Worm (Caenorhabditis elegans) whole organism, L4 larva: Measurements from ENCODE around the gene F42A6.2.

Experiments used
- D1046.2 ChIP-seq: fragments of 200-800 bp; sonication (Bioruptor generic); IDR thresholded peaks from 2 replicates; pipeline ENCODE4 v1.3.6; 2022; ENCODE audit warnings: missing genetic modification characterization, missing compliant biosample characterization
- F44E2.7 ChIP-seq: fragments of 200-800 bp; sonication (Bioruptor generic); IDR thresholded peaks from 2 replicates; pipeline ENCODE4 v2.1.2; 2022; ENCODE audit warnings: missing genetic modification characterization, missing compliant biosample characterization
- R02D3.7 ChIP-seq: fragments of 150-350 bp; sonication (generic microtip); optimal IDR thresholded peaks from 3 replicates; lab custom pipeline; 2014; ENCODE audit warnings: missing biosample characterization, missing genetic modification characterization
- Y75B8A.6 ChIP-seq: fragments of 200-800 bp; sonication (Bioruptor generic); IDR thresholded peaks from 2 replicates; pipeline ENCODE4 v1.3.6; 2022; ENCODE audit warnings: missing genetic modification reagents, missing genetic modification characterization, missing compliant biosample characterization
- aha-1 ChIP-seq: fragments of 150-350 bp; peaks from one replicate; lab custom pipeline; 2014; ENCODE audit warnings: missing biosample characterization, missing genetic modification characterization
- attf-4 ChIP-seq: sonication (generic microtip); optimal IDR thresholded peaks from 3 replicates; lab custom pipeline; 2017; ENCODE audit warnings: missing biosample characterization, missing genetic modification characterization
- ceh-28 ChIP-seq: fragments of 150-350 bp; optimal IDR thresholded peaks from 2 replicates; lab custom pipeline; 2014; ENCODE audit warnings: missing biosample characterization, missing genetic modification reagents, missing genetic modification characterization
- ceh-44 ChIP-seq: fragments of 200-800 bp; sonication (Bioruptor generic); IDR thresholded peaks from 2 replicates; pipeline ENCODE4 v1.3.6; 2022; ENCODE audit warnings: missing genetic modification reagents, missing genetic modification characterization, missing compliant biosample characterization
- ceh-82 ChIP-seq: sonication (generic microtip); optimal IDR thresholded peaks from 2 replicates; lab custom pipeline; 2017; ENCODE audit warnings: missing biosample characterization, missing genetic modification characterization
- ctbp-1 ChIP-seq: fragments of 200-800 bp; sonication (Bioruptor generic); IDR thresholded peaks from 2 replicates; pipeline ENCODE4 v1.3.6; 2022; ENCODE audit warnings: missing genetic modification reagents, missing genetic modification characterization, missing compliant biosample characterization
- daf-12 ChIP-seq: fragments of 150-350 bp; optimal IDR thresholded peaks from 2 replicates; lab custom pipeline; 2014; ENCODE audit warnings: missing biosample characterization, missing genetic modification reagents, missing genetic modification characterization
- daf-16 ChIP-seq, 3 experiments: sonication (generic microtip); optimal IDR thresholded peaks; 2 replicates each; lab custom pipeline; 2016 to 2017; ENCODE audit warnings: missing genetic modification characterization in 3 of 3, missing genetic modification reagents in 3 of 3, mild to moderate bottlenecking in 2 of 3, missing compliant biosample characterization in 2 of 3, missing biosample characterization in 1 of 3, moderate library complexity in 1 of 3
- daf-8 ChIP-seq: fragments of 200-800 bp; sonication (Bioruptor generic); IDR thresholded peaks from 2 replicates; pipeline ENCODE4 v1.3.6; 2022; ENCODE audit warnings: missing genetic modification characterization, missing compliant biosample characterization
- dpl-1 ChIP-seq: fragments of 150-350 bp; optimal IDR thresholded peaks from 2 replicates; lab custom pipeline; 2014; ENCODE audit warnings: missing biosample characterization, missing genetic modification reagents, missing genetic modification characterization
- duxl-1 ChIP-seq: sonication (generic microtip); optimal IDR thresholded peaks from 2 replicates; lab custom pipeline; 2016; ENCODE audit warnings: mild to moderate bottlenecking, missing genetic modification characterization, moderate library complexity, missing compliant biosample characterization; ENCODE audit not compliant: poor library complexity
- dve-1 ChIP-seq: sonication (generic microtip); optimal IDR thresholded peaks from 2 replicates; lab custom pipeline; 2017; ENCODE audit warnings: antibody characterized with exemption, mild to moderate bottlenecking, missing genetic modification characterization, missing compliant biosample characterization; ENCODE audit not compliant: insufficient read depth
- egl-43 ChIP-seq: fragments of 200-800 bp; sonication (Bioruptor generic); IDR thresholded peaks from 2 replicates; pipeline ENCODE4 v1.3.6; 2022; ENCODE audit warnings: missing genetic modification reagents, missing genetic modification characterization, missing compliant biosample characterization
- gei-8 ChIP-seq: fragments of 200-800 bp; sonication (Bioruptor generic); optimal IDR thresholded peaks from 2 replicates; lab custom pipeline; 2018; ENCODE audit warnings: mild to moderate bottlenecking, missing genetic modification characterization, missing compliant biosample characterization
- hmg-1.1 ChIP-seq: fragments of 200-800 bp; sonication (Bioruptor generic); IDR thresholded peaks from 2 replicates; pipeline ENCODE4 v1.3.6; 2022; ENCODE audit warnings: missing genetic modification reagents, missing genetic modification characterization, missing compliant biosample characterization
- lim-7 ChIP-seq: fragments of 200-800 bp; sonication (Bioruptor generic); IDR thresholded peaks from 2 replicates; pipeline ENCODE4 v1.3.6; 2022; ENCODE audit warnings: missing genetic modification characterization, missing compliant biosample characterization
- lin-1 ChIP-seq: fragments of 200-800 bp; sonication (Bioruptor generic); IDR thresholded peaks from 2 replicates; pipeline ENCODE4 v1.3.6; 2022; ENCODE audit warnings: missing genetic modification reagents, missing genetic modification characterization, missing compliant biosample characterization
- lin-38 ChIP-seq: fragments of 200-800 bp; sonication (Bioruptor generic); IDR thresholded peaks from 2 replicates; pipeline ENCODE4 v1.3.6; 2022; ENCODE audit warnings: missing genetic modification reagents, missing genetic modification characterization, missing compliant biosample characterization
- lin-39 ChIP-seq: fragments of 150-350 bp; optimal IDR thresholded peaks from 2 replicates; lab custom pipeline; 2014; ENCODE audit warnings: missing biosample characterization, missing genetic modification reagents, missing genetic modification characterization
- lir-3 ChIP-seq: sonication (generic microtip); optimal IDR thresholded peaks from 2 replicates; lab custom pipeline; 2016; ENCODE audit warnings: mild to moderate bottlenecking, missing genetic modification characterization, missing compliant biosample characterization
- lsy-2 ChIP-seq, 2 experiments: fragments of 150-350 bp in 1 of 2; sonication (generic microtip) in 1 of 2; optimal IDR thresholded peaks; 2 replicates each; lab custom pipeline; 2014 to 2017; ENCODE audit warnings: missing biosample characterization in 2 of 2, missing genetic modification characterization in 2 of 2
- madf-9 ChIP-seq: fragments of 200-800 bp; sonication (Bioruptor generic); conservative IDR thresholded peaks from 2 replicates; pipeline ENCODE4 v1.3.6; 2022; ENCODE audit warnings: missing genetic modification reagents, missing genetic modification characterization, missing compliant biosample characterization
- mes-2 ChIP-seq: sonication (generic microtip); optimal IDR thresholded peaks from 2 replicates; lab custom pipeline; 2016; ENCODE audit warnings: missing genotype, mild to moderate bottlenecking, missing genetic modification characterization, missing compliant biosample characterization; ENCODE audit not compliant: poor library complexity, severe bottlenecking
- mxl-2 ChIP-seq: fragments of 200-800 bp; sonication (Bioruptor generic); conservative IDR thresholded peaks from 2 replicates; pipeline ENCODE4 v1.3.6; 2022; ENCODE audit warnings: missing genetic modification reagents, missing genetic modification characterization, missing compliant biosample characterization
- nhr-28 ChIP-seq: fragments of 150-350 bp; optimal IDR thresholded peaks from 2 replicates; lab custom pipeline; 2014; ENCODE audit warnings: missing biosample characterization, missing genetic modification characterization
- nhr-41 ChIP-seq: fragments of 200-800 bp; sonication (Bioruptor generic); IDR thresholded peaks from 2 replicates; pipeline ENCODE4 v1.3.6; 2022; ENCODE audit warnings: missing genetic modification reagents, missing genetic modification characterization, missing compliant biosample characterization
- nhr-48 ChIP-seq: sonication (generic microtip); optimal IDR thresholded peaks from 2 replicates; lab custom pipeline; 2016; ENCODE audit warnings: mild to moderate bottlenecking, missing genetic modification characterization, missing compliant biosample characterization
- pqm-1 ChIP-seq: sonication (generic microtip); optimal IDR thresholded peaks from 2 replicates; lab custom pipeline; 2017; ENCODE audit warnings: missing biosample characterization, missing genetic modification characterization
- set-16 ChIP-seq: fragments of 200-800 bp; sonication (Bioruptor generic); IDR thresholded peaks from 2 replicates; pipeline ENCODE4 v1.3.6; 2022; ENCODE audit warnings: missing genetic modification reagents, missing genetic modification characterization, missing compliant biosample characterization
- skn-1 ChIP-seq: fragments of 150-350 bp; optimal IDR thresholded peaks from 2 replicates; lab custom pipeline; 2014; ENCODE audit warnings: missing biosample characterization, missing genetic modification characterization
- snpc-1.2 ChIP-seq: fragments of 200-800 bp; sonication (Bioruptor generic); IDR thresholded peaks from 2 replicates; pipeline ENCODE4 v1.3.6; 2022; ENCODE audit warnings: missing genetic modification reagents, missing genetic modification characterization, missing compliant biosample characterization
- spr-1 ChIP-seq: sonication (generic microtip); optimal IDR thresholded peaks from 2 replicates; lab custom pipeline; 2016; ENCODE audit warnings: mild to moderate bottlenecking, missing genetic modification characterization, missing compliant biosample characterization
- tag-97 ChIP-seq: fragments of 200-800 bp; sonication (Bioruptor generic); IDR thresholded peaks from 2 replicates; pipeline ENCODE4 v1.3.6; 2022; ENCODE audit warnings: missing genetic modification characterization, missing compliant biosample characterization
- tra-1 ChIP-seq: fragments of 200-800 bp; sonication (Bioruptor generic); IDR thresholded peaks from 2 replicates; pipeline ENCODE4 v1.3.6; 2022; ENCODE audit warnings: missing genetic modification reagents, missing genetic modification characterization, missing compliant biosample characterization

Gene F42A6.2

ce11 chrIV:3352019-3352418, 10.7 kb downstream of the F42A6.2 start:
- TF ChIP-seq madf-9 (no peak), ceh-44 (GFP tag; lab: Robert Waterston, UW) (no peak), duxl-1 (tag; lab: Kevin White, UChicago) (no peak), lin-1 (GFP tag; lab: Robert Waterston, UW) (no peak), dve-1 (tag; lab: Kevin White, UChicago) (no peak), R02D3.7 (no peak), F44E2.7 (GFP tag; lab: Robert Waterston, UW) (no peak), hmg-1.1 (no peak), tag-97 (GFP tag; lab: Robert Waterston, UW) (no peak), nhr-48 (tag; lab: Kevin White, UChicago) (no peak), lsy-2 (tag; optimal IDR thresholded peaks at IDR 0.05; lab: Kevin White, UChicago) (no peak), lir-3 (no peak), mxl-2 (GFP tag; lab: Robert Waterston, UW) (no peak), ceh-82 (tag; lab: Kevin White, UChicago) (no peak), lin-38 (no peak), nhr-28 (tag; lab: Kevin White, UChicago) (no peak), lin-39 (tag; lab: Kevin White, UChicago) (no peak), ctbp-1 (no peak), D1046.2 (GFP tag; lab: Robert Waterston, UW) (no peak)

ce11 chrIV:3354757-3355156, 13.5 kb downstream of the F42A6.2 start, which contains the start of gene F42A6.1:
TSS of gene F42A6.1 (plus strand) at chrIV:3355057.
- TF ChIP-seq lim-7 (no peak), aha-1 (tag; lab: Kevin White, UChicago) (peak; percentile 16)
- TF ChIP-seq, all 104 proteins: peak for 1

- TF ChIP-seq egl-43 (no peak), pqm-1 (tag; lab: Kevin White, UChicago) (no peak), D1046.2 (GFP tag; lab: Robert Waterston, UW) (no peak), aha-1 (tag; lab: Kevin White, UChicago) (peak; percentile 69)
Observed at ce11 chrIV:3363221-3363620, 22.0 kb downstream of the F42A6.2 start, which contains the start of gene Y55H10A.2. TSS of gene Y55H10A.2 (plus strand) at chrIV:3363521.

- no peak for TF ChIP-seq set-16 (GFP tag; lab: Robert Waterston, UW)
- no peak for TF ChIP-seq gei-8
- TF ChIP-seq daf-8 (GFP tag; lab: Robert Waterston, UW), result no peak
- no peak for TF ChIP-seq attf-4 (tag; lab: Kevin White, UChicago)
- no peak for TF ChIP-seq daf-16 (GFP tag; optimal IDR thresholded peaks at IDR 0.05; lab: Kevin White, UChicago)
- no peak for TF ChIP-seq daf-16 (tag; optimal IDR thresholded peaks at IDR 0.05; lab: Kevin White, UChicago)
- no peak for TF ChIP-seq snpc-1.2 (GFP tag; lab: Robert Waterston, UW)
- no peak for TF ChIP-seq mes-2 (tag; lab: Kevin White, UChicago)
- TF ChIP-seq dpl-1 (GFP tag; lab: Kevin White, UChicago), result no peak
- TF ChIP-seq Y75B8A.6, result no peak
- TF ChIP-seq nhr-41 (GFP tag; lab: Robert Waterston, UW), result no peak
- no peak for TF ChIP-seq spr-1 (tag; lab: Kevin White, UChicago)
- TF ChIP-seq aha-1 (tag; lab: Kevin White, UChicago), result no peak
- TF ChIP-seq ceh-28 (tag; lab: Kevin White, UChicago), result no peak
- no peak for TF ChIP-seq skn-1 (tag; lab: Kevin White, UChicago)
- no peak for TF ChIP-seq ctbp-1
- no peak for TF ChIP-seq tra-1 (GFP tag; lab: Robert Waterston, UW)
- no peak for TF ChIP-seq daf-12 (tag; lab: Kevin White, UChicago)
Observed at ce11 chrIV:3363784-3364183, 22.5 kb downstream of the F42A6.2 start.
